Worm (Caenorhabditis elegans) whole organism, L4 larva: ENCODE measurements around the gene C07B5.8.

Source experiments
- ZK546.5 ChIP-seq, 2 experiments: sonication (generic microtip); optimal IDR thresholded peaks; 2 replicates each; lab custom pipeline; 2017; ENCODE audit warnings: missing biosample characterization in 2 of 2, missing genetic modification characterization in 2 of 2
- ceh-82 ChIP-seq: sonication (generic microtip); optimal IDR thresholded peaks from 2 replicates; lab custom pipeline; 2017; ENCODE audit warnings: missing biosample characterization, missing genetic modification characterization
- ctbp-1 ChIP-seq: fragments of 200-800 bp; sonication (Bioruptor generic); IDR thresholded peaks from 2 replicates; pipeline ENCODE4 v1.3.6; 2022; ENCODE audit warnings: missing genetic modification reagents, missing genetic modification characterization, missing compliant biosample characterization
- egl-27 ChIP-seq: sonication (generic microtip); optimal IDR thresholded peaks from 3 replicates; lab custom pipeline; 2017; ENCODE audit warnings: missing biosample characterization, missing genetic modification reagents, missing genetic modification characterization
- lin-29 ChIP-seq: fragments of 200-800 bp; sonication (Bioruptor generic); IDR thresholded peaks from 2 replicates; pipeline ENCODE4 v1.3.6; 2022; ENCODE audit warnings: missing genetic modification reagents, missing genetic modification characterization, missing compliant biosample characterization
- nhr-77 ChIP-seq: fragments of 150-350 bp; optimal IDR thresholded peaks from 2 replicates; lab custom pipeline; 2014; ENCODE audit warnings: missing biosample characterization, missing genetic modification characterization
- skn-1 ChIP-seq: fragments of 150-350 bp; optimal IDR thresholded peaks from 2 replicates; lab custom pipeline; 2014; ENCODE audit warnings: missing biosample characterization, missing genetic modification characterization
- unc-62 ChIP-seq, 3 experiments: fragments of 150-350 bp in 1 of 3; sonication (generic microtip); optimal IDR thresholded peaks in 2 of 3; peaks in 1 of 3; 1 replicate in 1 of 3; 2 replicates in 2 of 3; lab custom pipeline; 2014 to 2017; ENCODE audit warnings: missing biosample characterization in 3 of 3, missing genetic modification characterization in 3 of 3, missing genetic modification reagents in 3 of 3, missing genotype in 1 of 3

DNA sequence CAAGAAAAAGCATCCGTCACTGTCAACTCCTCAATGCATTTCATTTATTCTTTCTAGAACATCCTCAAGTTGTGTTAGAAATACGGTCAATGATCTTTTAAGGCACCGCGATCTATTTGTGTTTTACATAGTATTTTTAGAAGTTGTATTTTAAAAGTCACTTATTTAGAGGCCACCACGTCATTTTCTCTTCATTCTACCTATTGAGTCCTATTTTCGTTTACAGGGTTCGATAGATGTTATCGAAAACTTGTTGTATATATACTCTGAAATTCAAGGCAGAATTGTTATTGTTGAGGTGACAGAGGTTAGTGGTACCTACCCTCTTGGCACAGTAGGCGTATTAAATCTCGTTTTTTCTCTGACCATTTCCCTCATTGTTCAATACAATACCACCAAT, 27.0 kb downstream of the C07B5.8 start:
- TF ChIP-seq egl-27 (tag; lab: Kevin White, UChicago) (no peak), ZK546.5 (tag; optimal IDR thresholded peaks at IDR 0.05; lab: Kevin White, UChicago) (no peak), ctbp-1 (GFP tag; lab: Robert Waterston, UW) (no peak), ceh-82 (tag; lab: Kevin White, UChicago) (no peak), nhr-77 (no peak), skn-1 (tag; lab: Kevin White, UChicago) (no peak), lin-29 (no peak), unc-62 (GFP tag; optimal IDR thresholded peaks at IDR 0.05 in 1 of 2; lab: Kevin White, UChicago) (peak in 1 of 2 experiments; percentile 69), unc-62 (tag; optimal IDR thresholded peaks at IDR 0.05; lab: Kevin White, UChicago) (no peak)
